Worm (Caenorhabditis elegans): ENCODE measurements around the gene sucl-2.

- TF ChIP-seq nhr-77 (tag; optimal IDR thresholded peaks at IDR 0.05) (no peak), lin-1 (GFP tag; IDR thresholded peaks at IDR 0.05) (no peak), zag-1 (tag; optimal IDR thresholded peaks at IDR 0.05) (no peak), nhr-76 (tag; optimal IDR thresholded peaks at IDR 0.05) (no peak), unc-62 (GFP tag; optimal IDR thresholded peaks at IDR 0.05 in 1 of 2) (no peak), unc-62 (tag; optimal IDR thresholded peaks at IDR 0.05) (no peak), zip-11 (GFP tag; IDR thresholded peaks at IDR 0.05) (no peak), nhr-10 (tag; optimal IDR thresholded peaks at IDR 0.05) (no peak), nhr-11 (tag; optimal IDR thresholded peaks at IDR 0.05) (no peak), aly-2 (tag; optimal IDR thresholded peaks at IDR 0.05) (no peak), pqm-1 (tag; optimal IDR thresholded peaks at IDR 0.05) (no peak), duxl-1 (tag; optimal IDR thresholded peaks at IDR 0.05; ENCODE audit: poor library complexity) (no peak)
Measured at ce11 chrIII:919322-919721, 18.1 kb upstream of the sucl-2 start, which contains the start of gene F23H11.7.

Data from whole organism, L4 larva.